Fruit fly (Drosophila melanogaster) whole organism, embryonic: Measurements from ENCODE around the gene wam.
A peak's percentile ranks its signal among the peaks of the same experiment; 100 is the strongest.

Source experiments
- Abd-B ChIP-seq: fragments of 200-800 bp; sonication (Bioruptor generic); optimal IDR thresholded peaks from 2 replicates; lab custom pipeline; 2018; ENCODE audit warnings: missing biosample characterization, mild to moderate bottlenecking, missing genetic modification characterization, moderate library complexity
- Adf1 ChIP-seq: fragments of 200-800 bp; sonication (Bioruptor generic); IDR thresholded peaks from 2 replicates; pipeline ENCODE4 v1.3.6; 2022; ENCODE audit warnings: missing biosample characterization, missing genetic modification characterization
- Awh ChIP-seq: fragments of 200-800 bp; sonication (Bioruptor generic); IDR thresholded peaks from 2 replicates; pipeline ENCODE4, ENCODE4 v1.3.6; 2022; ENCODE audit warnings: missing biosample characterization, missing genetic modification characterization
- CG10321 ChIP-seq: fragments of 200-800 bp; sonication (Bioruptor generic); IDR thresholded peaks from 2 replicates; pipeline ENCODE4 v1.3.6; 2022; ENCODE audit warnings: missing biosample characterization, missing genetic modification characterization
- CG10431 ChIP-seq: fragments of 200-800 bp; sonication (Bioruptor generic); optimal IDR thresholded peaks from 3 replicates; lab custom pipeline; 2018; ENCODE audit warnings: missing biosample characterization, mild to moderate bottlenecking, missing genetic modification characterization
- CG11456 ChIP-seq: fragments of 200-800 bp; sonication (Bioruptor generic); IDR thresholded peaks from 3 replicates; pipeline ENCODE4 v1.3.6; 2022; ENCODE audit warnings: missing biosample characterization, missing genetic modification characterization
- CG12236 ChIP-seq: fragments of 200-800 bp; sonication (Bioruptor generic); optimal IDR thresholded peaks from 2 replicates; lab custom pipeline; 2016; ENCODE audit warnings: missing biosample characterization, missing genetic modification characterization
- CG14965 ChIP-seq: fragments of 200-800 bp; sonication (Bioruptor generic); optimal IDR thresholded peaks from 2 replicates; lab custom pipeline; 2016; ENCODE audit warnings: missing biosample characterization, missing genetic modification characterization, borderline replicate concordance
- CG15696 ChIP-seq: fragments of 200-800 bp; sonication (Bioruptor generic); optimal IDR thresholded peaks from 2 replicates; lab custom pipeline; 2019; ENCODE audit warnings: missing biosample characterization, mild to moderate bottlenecking, missing genetic modification characterization, moderate library complexity
- CG16815 ChIP-seq: fragments of 200-800 bp; sonication (Bioruptor generic); optimal IDR thresholded peaks from 3 replicates; lab custom pipeline; 2017; ENCODE audit warnings: missing biosample characterization, mild to moderate bottlenecking, missing genetic modification characterization
- CG1832 ChIP-seq: fragments of 200-800 bp; sonication (Bioruptor generic); optimal IDR thresholded peaks from 2 replicates; lab custom pipeline; 2017; ENCODE audit warnings: missing biosample characterization, mild to moderate bottlenecking, missing genetic modification characterization, inconsistent platforms
- CG2678 ChIP-seq: fragments of 200-800 bp; sonication (Bioruptor generic); optimal IDR thresholded peaks from 3 replicates; lab custom pipeline; 2019; ENCODE audit warnings: missing biosample characterization, mild to moderate bottlenecking, missing genetic modification characterization, moderate library complexity
- CG31441 ChIP-seq: fragments of 200-800 bp; sonication (Bioruptor generic); IDR thresholded peaks from 2 replicates; pipeline ENCODE4 v1.3.6; 2022; ENCODE audit warnings: missing biosample characterization, missing genetic modification characterization
- CG32767 ChIP-seq: fragments of 200-800 bp; sonication (Bioruptor generic); IDR thresholded peaks from 2 replicates; pipeline ENCODE4 v1.3.6; 2022; ENCODE audit warnings: missing biosample characterization, missing genetic modification characterization
- CG4282 ChIP-seq: fragments of 200-800 bp; sonication (Bioruptor generic); optimal IDR thresholded peaks from 2 replicates; lab custom pipeline; 2016; ENCODE audit warnings: missing biosample characterization, missing genetic modification characterization
- CG4404 ChIP-seq: fragments of 200-800 bp; sonication (Bioruptor generic); IDR thresholded peaks from 2 replicates; pipeline ENCODE4 v1.3.6; 2022; ENCODE audit warnings: missing biosample characterization, missing genetic modification characterization
- CG4707 ChIP-seq: fragments of 200-800 bp; sonication (Bioruptor generic); optimal IDR thresholded peaks from 2 replicates; lab custom pipeline; 2018; ENCODE audit warnings: missing biosample characterization, mild to moderate bottlenecking, missing genetic modification characterization, moderate library complexity
- CG5180 ChIP-seq: fragments of 200-800 bp; sonication (Bioruptor generic); optimal IDR thresholded peaks from 3 replicates; lab custom pipeline; 2017; ENCODE audit warnings: missing biosample characterization, missing genetic modification characterization, mild to moderate bottlenecking, moderate library complexity, missing genetic modification reagents
- CG8290 ChIP-seq, 3 experiments: fragments of 200-800 bp; sonication (Bioruptor generic); optimal IDR thresholded peaks; 2 replicates each; lab custom pipeline; 2016 to 2019; ENCODE audit warnings: missing biosample characterization in 3 of 3, missing genetic modification characterization in 3 of 3, mild to moderate bottlenecking in 2 of 3, moderate library complexity in 1 of 3
- CG9932 ChIP-seq: fragments of 200-800 bp; sonication (Bioruptor generic); IDR thresholded peaks from 2 replicates; pipeline ENCODE4 v1.3.6; 2022; ENCODE audit warnings: missing biosample characterization, missing genetic modification characterization
- Dref ChIP-seq: fragments of 200-800 bp; sonication (Bioruptor generic); IDR thresholded peaks from 2 replicates; pipeline ENCODE4 v1.3.6; 2022; ENCODE audit warnings: missing biosample characterization, missing genetic modification characterization
- Elba2 ChIP-seq: fragments of 200-800 bp; sonication (Bioruptor generic); optimal IDR thresholded peaks from 3 replicates; lab custom pipeline; 2016; ENCODE audit warnings: missing biosample characterization, missing genetic modification characterization
- Ets97D ChIP-seq: fragments of 200-800 bp; sonication (Bioruptor generic); optimal IDR thresholded peaks from 3 replicates; lab custom pipeline; 2016; ENCODE audit warnings: missing biosample characterization, missing genetic modification characterization
- Fer2 ChIP-seq: fragments of 200-800 bp; sonication (Bioruptor generic); optimal IDR thresholded peaks from 2 replicates; lab custom pipeline; 2018; ENCODE audit warnings: missing biosample characterization, mild to moderate bottlenecking, missing genetic modification characterization, moderate library complexity
- H2.0 ChIP-seq: fragments of 200-800 bp; sonication (Bioruptor generic); IDR thresholded peaks from 2 replicates; pipeline ENCODE4 v1.3.6; 2022; ENCODE audit warnings: missing biosample characterization, missing genetic modification characterization
- HLH4C ChIP-seq: fragments of 200-800 bp; sonication (Bioruptor generic); IDR thresholded peaks from 3 replicates; pipeline ENCODE4 v1.3.6; 2022; ENCODE audit warnings: missing biosample characterization, missing genetic modification characterization; ENCODE audit not compliant: partially characterized antibody
- Hr51 ChIP-seq, 2 experiments: fragments of 200-800 bp; sonication (Bioruptor generic); optimal IDR thresholded peaks; 2 replicates in 1 of 2; 3 replicates in 1 of 2; lab custom pipeline; 2016 to 2018; ENCODE audit warnings: missing biosample characterization in 2 of 2, missing genetic modification characterization in 2 of 2, mild to moderate bottlenecking in 1 of 2, moderate library complexity in 1 of 2
- MTF-1 ChIP-seq: fragments of 200-800 bp; sonication (Bioruptor generic); optimal IDR thresholded peaks from 2 replicates; lab custom pipeline; 2018; ENCODE audit warnings: missing biosample characterization, mild to moderate bottlenecking, missing genetic modification characterization, borderline replicate concordance
- Nf-YA ChIP-seq: fragments of 200-800 bp; sonication (Bioruptor generic); IDR thresholded peaks from 2 replicates; pipeline ENCODE4 v1.3.6; 2022; ENCODE audit warnings: missing biosample characterization, missing genetic modification characterization
- Nf-YC ChIP-seq: fragments of 200-800 bp; optimal IDR thresholded peaks from 3 replicates; lab custom pipeline; 2019; ENCODE audit warnings: missing biosample characterization, mild to moderate bottlenecking, missing genetic modification characterization, moderate library complexity
- Ptx1 ChIP-seq: fragments of 200-800 bp; sonication (Bioruptor generic); IDR thresholded peaks from 2 replicates; pipeline ENCODE4 v1.3.6; 2022; ENCODE audit warnings: missing biosample characterization, missing genetic modification characterization
- ash1 ChIP-seq: fragments of 200-800 bp; sonication (Bioruptor generic); optimal IDR thresholded peaks from 2 replicates; lab custom pipeline; 2018; ENCODE audit warnings: missing biosample characterization, mild to moderate bottlenecking, missing genetic modification characterization
- cad ChIP-seq: fragments of >200 bp; optimal IDR thresholded peaks from 2 replicates; lab custom pipeline; 2017; ENCODE audit warnings: missing biosample characterization, missing genetic modification characterization
- chm ChIP-seq: fragments of 200-800 bp; sonication (Bioruptor generic); IDR thresholded peaks from 2 replicates; pipeline ENCODE4 v1.3.6; 2022; ENCODE audit warnings: missing biosample characterization, missing genetic modification characterization
- en ChIP-seq: fragments of 200-800 bp; sonication (Bioruptor generic); optimal IDR thresholded peaks from 2 replicates; lab custom pipeline; 2016; ENCODE audit warnings: missing biosample characterization, missing genetic modification characterization
- h ChIP-seq: fragments of >200 bp; optimal IDR thresholded peaks from 2 replicates; lab custom pipeline; 2017
- lilli ChIP-seq: fragments of 200-800 bp; sonication (Bioruptor generic); optimal IDR thresholded peaks from 3 replicates; lab custom pipeline; 2016; ENCODE audit warnings: missing biosample characterization, missing genetic modification characterization
- lmd ChIP-seq: fragments of 200-800 bp; sonication (Bioruptor generic); IDR thresholded peaks from 2 replicates; pipeline ENCODE4 v1.3.6; 2022; ENCODE audit warnings: missing biosample characterization, missing genetic modification characterization
- lola ChIP-seq, 3 experiments: fragments of >200 bp in 2 of 3; fragments of 200-800 bp in 1 of 3; sonication (Bioruptor generic) in 1 of 3; optimal IDR thresholded peaks; 2 replicates each; lab custom pipeline; 2017 to 2019; ENCODE audit warnings: missing biosample characterization in 3 of 3, missing genetic modification characterization in 3 of 3, mild to moderate bottlenecking in 1 of 3, moderate library complexity in 1 of 3
- luna ChIP-seq: fragments of 200-800 bp; sonication (Bioruptor generic); optimal IDR thresholded peaks from 2 replicates; lab custom pipeline; 2016; ENCODE audit warnings: missing biosample characterization, missing genetic modification characterization
- mam ChIP-seq: fragments of 200-800 bp; sonication (Bioruptor generic); optimal IDR thresholded peaks from 3 replicates; lab custom pipeline; 2016; ENCODE audit warnings: missing biosample characterization, missing genetic modification characterization
- nerfin-1 ChIP-seq: fragments of 200-800 bp; sonication (Bioruptor generic); optimal IDR thresholded peaks from 3 replicates; lab custom pipeline; 2019; ENCODE audit warnings: missing biosample characterization, mild to moderate bottlenecking, missing genetic modification characterization, moderate library complexity
- nmo ChIP-seq: fragments of 200-800 bp; sonication (Bioruptor generic); optimal IDR thresholded peaks from 2 replicates; lab custom pipeline; 2018; ENCODE audit warnings: missing biosample characterization, mild to moderate bottlenecking, missing genetic modification characterization, moderate library complexity
- p53 ChIP-seq: fragments of 200-800 bp; sonication (Bioruptor generic); optimal IDR thresholded peaks from 2 replicates; lab custom pipeline; 2016; ENCODE audit warnings: missing biosample characterization, missing genetic modification characterization
- peb ChIP-seq: fragments of 200-800 bp; sonication (Bioruptor generic); IDR thresholded peaks from 2 replicates; pipeline ENCODE4 v1.3.6; 2022; ENCODE audit warnings: missing biosample characterization, missing genetic modification characterization
- run ChIP-seq: fragments of 200-800 bp; sonication (Bioruptor generic); optimal IDR thresholded peaks from 3 replicates; lab custom pipeline; 2018; ENCODE audit warnings: missing biosample characterization, mild to moderate bottlenecking, missing genetic modification characterization
- sd ChIP-seq: fragments of 200-800 bp; sonication (Bioruptor generic); optimal IDR thresholded peaks from 3 replicates; lab custom pipeline; 2018; ENCODE audit warnings: missing biosample characterization, mild to moderate bottlenecking, missing genetic modification characterization, moderate library complexity
- sqz ChIP-seq: fragments of 200-800 bp; sonication (Bioruptor generic); optimal IDR thresholded peaks from 3 replicates; lab custom pipeline; 2018; ENCODE audit warnings: missing biosample characterization, mild to moderate bottlenecking, missing genetic modification characterization
- trh ChIP-seq: fragments of 200-800 bp; sonication (Bioruptor generic); optimal IDR thresholded peaks from 2 replicates; lab custom pipeline; 2016; ENCODE audit warnings: missing biosample characterization, missing genetic modification characterization
- z ChIP-seq: fragments of 200-800 bp; sonication (Bioruptor generic); IDR thresholded peaks from 3 replicates; pipeline ENCODE4 v1.3.6; 2022; ENCODE audit warnings: missing biosample characterization, missing genetic modification characterization

Gene wam

dm6 chr3R:23278704-23279379, 9.0 kb downstream of the wam start (continued):
- no peak for TF ChIP-seq en
- no peak for TF ChIP-seq nmo (GFP tag; lab: Kevin White, UChicago)
- no peak for TF ChIP-seq lilli (GFP tag; lab: Kevin White, UChicago)
- no peak for TF ChIP-seq ash1 (GFP tag; lab: Kevin White, UChicago)
- no peak for TF ChIP-seq luna (GFP tag; lab: Kevin White, UChicago)
- peak; percentile 36 for TF ChIP-seq cad (GFP tag; lab: Kevin White, UChicago)
- no peak for TF ChIP-seq Ptx1 (GFP tag; lab: Robert Waterston, UW)
- TF ChIP-seq nerfin-1 = peak; percentile 40
- peak; percentile 58 for TF ChIP-seq CG10321
- no peak for TF ChIP-seq sd (tag; lab: Kevin White, UChicago)
- no peak for TF ChIP-seq CG11456
- no peak for TF ChIP-seq Abd-B (GFP tag; lab: Kevin White, UChicago)
- TF ChIP-seq Nf-YA (GFP tag; lab: Robert Waterston, UW) = no peak
- TF ChIP-seq CG10431 (GFP tag; lab: Kevin White, UChicago) = no peak
- no peak for TF ChIP-seq CG31441 (GFP tag; lab: Robert Waterston, UW)
- TF ChIP-seq CG4404 (GFP tag; lab: Robert Waterston, UW) = no peak
- no peak for TF ChIP-seq Adf1 (GFP tag; lab: Robert Waterston, UW)
- no peak for TF ChIP-seq CG9932 (GFP tag; lab: Robert Waterston, UW)
- TF ChIP-seq h = no peak
- no peak for TF ChIP-seq CG15696 (tag; lab: Kevin White, UChicago)
- TF ChIP-seq CG5180 = peak; percentile 98
- TF ChIP-seq run (tag; lab: Kevin White, UChicago) = no peak
- TF ChIP-seq CG4282 = no peak
- TF ChIP-seq HLH4C (GFP tag; lab: Robert Waterston, UW) = 0 out of 3 replicates have a peak, but pooled peaks have one; percentile 20
- no peak for TF ChIP-seq CG12236 (GFP tag; lab: Kevin White, UChicago)
- TF ChIP-seq Ets97D (GFP tag; lab: Kevin White, UChicago) = peak; percentile 29
- peak; percentile 93 for TF ChIP-seq Elba2 (GFP tag; lab: Kevin White, UChicago)
- no peak for TF ChIP-seq Awh
- no peak for TF ChIP-seq CG8290 (GFP tag; optimal IDR thresholded peaks at IDR 0.05; lab: Kevin White, UChicago)
- TF ChIP-seq CG8290 (tag; optimal IDR thresholded peaks at IDR 0.05; lab: Kevin White, UChicago) = no peak
- no peak for TF ChIP-seq chm (GFP tag; lab: Robert Waterston, UW)
- TF ChIP-seq CG1832 (GFP tag; lab: Kevin White, UChicago) = peak; percentile 90
- no peak for TF ChIP-seq peb (GFP tag; lab: Robert Waterston, UW)
- TF ChIP-seq sqz (GFP tag; lab: Kevin White, UChicago) = no peak
- TF ChIP-seq Nf-YC = peak; percentile 27
- TF ChIP-seq Dref (GFP tag; lab: Robert Waterston, UW) = no peak
- TF ChIP-seq z = no peak
- TF ChIP-seq mam (GFP tag; lab: Kevin White, UChicago) = no peak
- TF ChIP-seq CG32767 (GFP tag; lab: Robert Waterston, UW) = no peak
- no peak for TF ChIP-seq lmd (GFP tag; lab: Robert Waterston, UW)
- no peak for TF ChIP-seq lola (GFP tag; optimal IDR thresholded peaks at IDR 0.05; lab: Kevin White, UChicago)
- no peak for TF ChIP-seq MTF-1 (GFP tag; lab: Kevin White, UChicago)
- no peak for TF ChIP-seq Fer2 (tag; lab: Kevin White, UChicago)
- no peak for TF ChIP-seq CG14965 (GFP tag; lab: Kevin White, UChicago)
- no peak for TF ChIP-seq Hr51 (GFP tag; optimal IDR thresholded peaks at IDR 0.05; lab: Kevin White, UChicago)
- no peak for TF ChIP-seq CG4707 (GFP tag; lab: Kevin White, UChicago)
- TF ChIP-seq trh (GFP tag; lab: Kevin White, UChicago) = no peak
- TF ChIP-seq CG2678 = no peak
- no peak for TF ChIP-seq CG16815 (GFP tag; lab: Kevin White, UChicago)
- peak; percentile 96 for TF ChIP-seq p53 (GFP tag; lab: Kevin White, UChicago)
- no peak for TF ChIP-seq H2.0 (GFP tag; lab: Robert Waterston, UW)
